Worm (Caenorhabditis elegans): ENCODE measurements around the gene F38B6.8.

F38B6.8 gene

ce11 chrX:6682683-6683082 is at the start of gene F38B6.8:
TSS of gene F38B6.8 (minus strand) at chrX:6682783.
- no peak for TF ChIP-seq ztf-29 (GFP tag; IDR thresholded peaks at IDR 0.05)
- no peak for TF ChIP-seq flt-1 (GFP tag; IDR thresholded peaks at IDR 0.05)
- TF ChIP-seq tab-1 (GFP tag; IDR thresholded peaks at IDR 0.05), result no peak
- no peak for TF ChIP-seq med-1 (GFP tag; optimal IDR thresholded peaks at IDR 0.05; ENCODE audit: insufficient read depth)
- TF ChIP-seq T22C8.4 (GFP tag; IDR thresholded peaks at IDR 0.05), result no peak
- TF ChIP-seq cog-1 (tag; optimal IDR thresholded peaks at IDR 0.05), result no peak
- no peak for TF ChIP-seq ztf-23 (GFP tag; IDR thresholded peaks at IDR 0.05)
- TF ChIP-seq ref-1 (GFP tag; conservative IDR thresholded peaks at IDR 0.05), result no peak
- no peak for TF ChIP-seq klf-2 (GFP tag; conservative IDR thresholded peaks at IDR 0.05)

ce11 chrX:6729593-6729992 is 47.0 kb upstream of the F38B6.8 start, which contains the start of gene K11G12.6:
TSS of gene K11G12.6 (minus strand) at chrX:6729657.
- no peak for TF ChIP-seq tab-1 (GFP tag; IDR thresholded peaks at IDR 0.05)
- TF ChIP-seq ztf-23 (GFP tag; IDR thresholded peaks at IDR 0.05), result no peak
- TF ChIP-seq med-1 (GFP tag; optimal IDR thresholded peaks at IDR 0.05; ENCODE audit: insufficient read depth), result no peak
- no peak for TF ChIP-seq T22C8.4 (GFP tag; IDR thresholded peaks at IDR 0.05)
- TF ChIP-seq cog-1 (tag; optimal IDR thresholded peaks at IDR 0.05), result peak; percentile 39

- TF ChIP-seq klf-2 (GFP tag; conservative IDR thresholded peaks at IDR 0.05), result no peak
- TF ChIP-seq med-1 (GFP tag; optimal IDR thresholded peaks at IDR 0.05; ENCODE audit: insufficient read depth), result no peak
- TF ChIP-seq ztf-29 (GFP tag; IDR thresholded peaks at IDR 0.05), result no peak
- no peak for TF ChIP-seq cog-1 (tag; optimal IDR thresholded peaks at IDR 0.05)
- TF ChIP-seq ref-1 (GFP tag; conservative IDR thresholded peaks at IDR 0.05), result no peak
- TF ChIP-seq ztf-23 (GFP tag; IDR thresholded peaks at IDR 0.05), result no peak
- no peak for TF ChIP-seq T22C8.4 (GFP tag; IDR thresholded peaks at IDR 0.05)
- no peak for TF ChIP-seq flt-1 (GFP tag; IDR thresholded peaks at IDR 0.05)
- TF ChIP-seq tab-1 (GFP tag; IDR thresholded peaks at IDR 0.05), result no peak
Observed at ce11 chrX:6728820-6729396, 46.3 kb upstream of the F38B6.8 start.

- no peak for TF ChIP-seq flt-1 (GFP tag; IDR thresholded peaks at IDR 0.05)
- no peak for TF ChIP-seq med-1 (GFP tag; optimal IDR thresholded peaks at IDR 0.05; ENCODE audit: insufficient read depth)
- no peak for TF ChIP-seq T22C8.4 (GFP tag; IDR thresholded peaks at IDR 0.05)
- TF ChIP-seq ztf-23 (GFP tag; IDR thresholded peaks at IDR 0.05), result no peak
- no peak for TF ChIP-seq ztf-29 (GFP tag; IDR thresholded peaks at IDR 0.05)
- TF ChIP-seq tab-1 (GFP tag; IDR thresholded peaks at IDR 0.05), result no peak
- TF ChIP-seq cog-1 (tag; optimal IDR thresholded peaks at IDR 0.05), result no peak
- TF ChIP-seq ref-1 (GFP tag; conservative IDR thresholded peaks at IDR 0.05), result no peak
- no peak for TF ChIP-seq klf-2 (GFP tag; conservative IDR thresholded peaks at IDR 0.05)
Observed at ce11 chrX:6725260-6725718, 42.7 kb upstream of the F38B6.8 start, which contains the start of gene slc-25A10. TSS of gene slc-25A10 (minus strand) at chrX:6725668.

- TF ChIP-seq cog-1 (tag; optimal IDR thresholded peaks at IDR 0.05), result no peak
- no peak for TF ChIP-seq klf-2 (GFP tag; conservative IDR thresholded peaks at IDR 0.05)
- no peak for TF ChIP-seq T22C8.4 (GFP tag; IDR thresholded peaks at IDR 0.05)
- no peak for TF ChIP-seq ref-1 (GFP tag; conservative IDR thresholded peaks at IDR 0.05)
- no peak for TF ChIP-seq flt-1 (GFP tag; IDR thresholded peaks at IDR 0.05)
- no peak for TF ChIP-seq med-1 (GFP tag; optimal IDR thresholded peaks at IDR 0.05; ENCODE audit: insufficient read depth)
- no peak for TF ChIP-seq ztf-29 (GFP tag; IDR thresholded peaks at IDR 0.05)
- TF ChIP-seq ztf-23 (GFP tag; IDR thresholded peaks at IDR 0.05), result no peak
- no peak for TF ChIP-seq tab-1 (GFP tag; IDR thresholded peaks at IDR 0.05)
Observed at ce11 chrX:6722966-6723365, 40.4 kb upstream of the F38B6.8 start, which contains the start of gene smf-1. TSS of gene smf-1 (minus strand) at chrX:6723066.

ce11 chrX:6718595-6718994 is 36.0 kb upstream of the F38B6.8 start, which contains the start of gene smf-2:
TSS of gene smf-2 (minus strand) at chrX:6718695.
- no peak for TF ChIP-seq ref-1 (GFP tag; conservative IDR thresholded peaks at IDR 0.05)
- no peak for TF ChIP-seq klf-2 (GFP tag; conservative IDR thresholded peaks at IDR 0.05)
- TF ChIP-seq ztf-29 (GFP tag; IDR thresholded peaks at IDR 0.05), result no peak
- TF ChIP-seq cog-1 (tag; optimal IDR thresholded peaks at IDR 0.05), result no peak
- TF ChIP-seq med-1 (GFP tag; optimal IDR thresholded peaks at IDR 0.05; ENCODE audit: insufficient read depth), result no peak
- no peak for TF ChIP-seq ztf-23 (GFP tag; IDR thresholded peaks at IDR 0.05)
- TF ChIP-seq flt-1 (GFP tag; IDR thresholded peaks at IDR 0.05), result no peak
- TF ChIP-seq T22C8.4 (GFP tag; IDR thresholded peaks at IDR 0.05), result no peak
- TF ChIP-seq tab-1 (GFP tag; IDR thresholded peaks at IDR 0.05), result no peak

ce11 chrX:6713277-6713676 is 30.7 kb upstream of the F38B6.8 start, which contains the start of gene nas-11:
TSS of gene nas-11 (plus strand) at chrX:6713577.
- TF ChIP-seq tab-1 (GFP tag; IDR thresholded peaks at IDR 0.05), result no peak
- TF ChIP-seq klf-2 (GFP tag; conservative IDR thresholded peaks at IDR 0.05), result no peak
- TF ChIP-seq ztf-23 (GFP tag; IDR thresholded peaks at IDR 0.05), result no peak
- TF ChIP-seq ref-1 (GFP tag; conservative IDR thresholded peaks at IDR 0.05), result no peak
- TF ChIP-seq med-1 (GFP tag; optimal IDR thresholded peaks at IDR 0.05; ENCODE audit: insufficient read depth), result no peak
- no peak for TF ChIP-seq cog-1 (tag; optimal IDR thresholded peaks at IDR 0.05)
- TF ChIP-seq T22C8.4 (GFP tag; IDR thresholded peaks at IDR 0.05), result no peak
- TF ChIP-seq flt-1 (GFP tag; IDR thresholded peaks at IDR 0.05), result no peak
- no peak for TF ChIP-seq ztf-29 (GFP tag; IDR thresholded peaks at IDR 0.05)

ce11 chrX:6709238-6709637 is 26.7 kb upstream of the F38B6.8 start, which contains the start of gene acr-3:
TSS of gene acr-3 (plus strand) at chrX:6709538.
- TF ChIP-seq ztf-29 (GFP tag; IDR thresholded peaks at IDR 0.05), result no peak
- no peak for TF ChIP-seq flt-1 (GFP tag; IDR thresholded peaks at IDR 0.05)
- no peak for TF ChIP-seq ztf-23 (GFP tag; IDR thresholded peaks at IDR 0.05)
- no peak for TF ChIP-seq ref-1 (GFP tag; conservative IDR thresholded peaks at IDR 0.05)
- no peak for TF ChIP-seq T22C8.4 (GFP tag; IDR thresholded peaks at IDR 0.05)
- no peak for TF ChIP-seq cog-1 (tag; optimal IDR thresholded peaks at IDR 0.05)
- TF ChIP-seq med-1 (GFP tag; optimal IDR thresholded peaks at IDR 0.05; ENCODE audit: insufficient read depth), result no peak
- no peak for TF ChIP-seq klf-2 (GFP tag; conservative IDR thresholded peaks at IDR 0.05)
- TF ChIP-seq tab-1 (GFP tag; IDR thresholded peaks at IDR 0.05), result no peak

ce11 chrX:6705156-6705555 is 22.6 kb upstream of the F38B6.8 start:
- TF ChIP-seq tab-1 (GFP tag; IDR thresholded peaks at IDR 0.05) (no peak), med-1 (GFP tag; optimal IDR thresholded peaks at IDR 0.05; ENCODE audit: insufficient read depth) (no peak), T22C8.4 (GFP tag; IDR thresholded peaks at IDR 0.05) (no peak), klf-2 (GFP tag; conservative IDR thresholded peaks at IDR 0.05) (no peak), flt-1 (GFP tag; IDR thresholded peaks at IDR 0.05) (no peak), ztf-23 (GFP tag; IDR thresholded peaks at IDR 0.05) (no peak), ref-1 (GFP tag; conservative IDR thresholded peaks at IDR 0.05) (no peak), ztf-29 (GFP tag; IDR thresholded peaks at IDR 0.05) (no peak), cog-1 (tag; optimal IDR thresholded peaks at IDR 0.05) (no peak)

All from whole organism, midembryonic.